Worm (Caenorhabditis elegans) whole organism, young adult: ENCODE measurements around the gene fbxa-215.

Experiments
- C06A6.2 ChIP-seq: fragments of 200-800 bp; sonication (Bioruptor generic); conservative IDR thresholded peaks from 2 replicates; pipeline ENCODE4 v1.3.6; 2022; ENCODE audit warnings: missing genetic modification characterization, missing compliant biosample characterization
- T07F8.4 ChIP-seq: sonication (generic microtip); optimal IDR thresholded peaks from 2 replicates; lab custom pipeline; 2016; ENCODE audit warnings: mild to moderate bottlenecking, missing genetic modification characterization, moderate library complexity, missing compliant biosample characterization
- ceh-40 ChIP-seq: fragments of 200-800 bp; sonication (Bioruptor generic); IDR thresholded peaks from 2 replicates; pipeline ENCODE4 v1.3.6; 2022; ENCODE audit warnings: missing genetic modification characterization, missing compliant biosample characterization
- dpl-1 ChIP-seq: fragments of 150-350 bp; optimal IDR thresholded peaks from 2 replicates; lab custom pipeline; 2014; ENCODE audit warnings: missing biosample characterization, missing genetic modification reagents, missing genetic modification characterization
- hrde-1 ChIP-seq: sonication (generic microtip); optimal IDR thresholded peaks from 2 replicates; lab custom pipeline; 2016; ENCODE audit warnings: missing genetic modification characterization, mild to moderate bottlenecking, missing compliant biosample characterization, moderate library complexity, missing genotype, missing genetic modification reagents, borderline replicate concordance
- madf-6 ChIP-seq: fragments of 200-800 bp; sonication (Bioruptor generic); IDR thresholded peaks from 2 replicates; pipeline ENCODE4 v1.3.6; 2022; ENCODE audit warnings: missing genetic modification reagents, missing genetic modification characterization, missing compliant biosample characterization
- mcd-1 ChIP-seq: fragments of 200-800 bp; sonication (Bioruptor generic); IDR thresholded peaks from 2 replicates; pipeline ENCODE4 v1.3.6; 2022; ENCODE audit warnings: missing genetic modification reagents, missing genetic modification characterization, missing compliant biosample characterization
- nfya-2 ChIP-seq: fragments of 200-800 bp; sonication (Bioruptor generic); IDR thresholded peaks from 2 replicates; pipeline ENCODE4 v1.3.6; 2022; ENCODE audit warnings: missing genetic modification reagents, missing genetic modification characterization, missing compliant biosample characterization
- pha-4 ChIP-seq: fragments of 150-350 bp; sonication (generic microtip); optimal IDR thresholded peaks from 2 replicates; lab custom pipeline; 2014; ENCODE audit warnings: missing biosample characterization, missing genetic modification reagents, missing genetic modification characterization
- snpc-4 ChIP-seq, 5 experiments: fragments of 150-350 bp in 1 of 5; sonication (generic microtip) in 4 of 5; optimal IDR thresholded peaks; 2 replicates each; lab custom pipeline; 2014 to 2018; ENCODE audit warnings: missing genetic modification characterization in 5 of 5, missing biosample characterization in 3 of 5, antibody characterized with exemption in 2 of 5, mild to moderate bottlenecking in 2 of 5, missing compliant biosample characterization in 2 of 5, missing genotype in 2 of 5, moderate library complexity in 2 of 5, missing genetic modification reagents in 1 of 5
- tbp1 ChIP-seq: fragments of 200-800 bp; sonication (Bioruptor generic); optimal IDR thresholded peaks from 2 replicates; lab custom pipeline; 2018; ENCODE audit warnings: mild to moderate bottlenecking, missing genetic modification characterization, missing compliant biosample characterization
- tlf-1 ChIP-seq: fragments of 200-800 bp; sonication (Bioruptor generic); optimal IDR thresholded peaks from 2 replicates; lab custom pipeline; 2018; ENCODE audit warnings: mild to moderate bottlenecking, missing genetic modification characterization, missing compliant biosample characterization

ce11 chrIV:13673504-13673903 is 6.8 kb upstream of the fbxa-215 start, which contains the start of gene oac-48:
- no peak for TF ChIP-seq madf-6 (GFP tag; lab: Robert Waterston, UW)
- TF ChIP-seq dpl-1 (GFP tag; lab: Kevin White, UChicago) = no peak
- TF ChIP-seq mcd-1 (GFP tag; lab: Robert Waterston, UW) = no peak
- TF ChIP-seq tbp1 (GFP tag; lab: Kevin White, UChicago) = no peak
- TF ChIP-seq pha-4 (tag; lab: Kevin White, UChicago) = no peak
- no peak for TF ChIP-seq C06A6.2 (GFP tag; lab: Robert Waterston, UW)
- TF ChIP-seq ceh-40 = no peak
- no peak for TF ChIP-seq snpc-4 (GFP tag; optimal IDR thresholded peaks at IDR 0.05; lab: Kevin White, UChicago)
- no peak for TF ChIP-seq snpc-4 (tag; optimal IDR thresholded peaks at IDR 0.05; lab: Kevin White, UChicago)
- no peak for TF ChIP-seq tlf-1 (GFP tag; lab: Kevin White, UChicago)
- no peak for TF ChIP-seq T07F8.4 (tag; lab: Kevin White, UChicago)
- TF ChIP-seq hrde-1 = no peak
- TF ChIP-seq nfya-2 (GFP tag; lab: Robert Waterston, UW) = no peak
